Worm (Caenorhabditis elegans) whole organism, early embryonic: ENCODE results near the gene duo-1.

ENCODE experiments used
- F13C5.2 ChIP-seq: sonication (generic microtip); optimal IDR thresholded peaks from 2 replicates; lab custom pipeline; 2017; ENCODE audit warnings: mild to moderate bottlenecking, missing genetic modification characterization, inconsistent platforms, missing compliant biosample characterization
- ama-1 ChIP-seq: fragments of 150-350 bp; optimal IDR thresholded peaks from 2 replicates; lab custom pipeline; 2014
- ceh-13 ChIP-seq: fragments of 200-800 bp; sonication (Bioruptor generic); optimal IDR thresholded peaks from 2 replicates; lab custom pipeline; 2018; ENCODE audit warnings: mild to moderate bottlenecking, missing genetic modification characterization, missing compliant biosample characterization
- flt-1 ChIP-seq: fragments of 200-800 bp; sonication (Bioruptor generic); IDR thresholded peaks from 2 replicates; pipeline ENCODE4 v1.3.6; 2022; ENCODE audit warnings: missing genetic modification characterization, missing compliant biosample characterization
- hnd-1 ChIP-seq: sonication (generic microtip); optimal IDR thresholded peaks from 2 replicates; lab custom pipeline; 2016; ENCODE audit warnings: missing genetic modification characterization, missing compliant biosample characterization
- scrt-1 ChIP-seq: fragments of 200-800 bp; sonication (Bioruptor generic); IDR thresholded peaks from 2 replicates; pipeline ENCODE4 v1.3.6; 2022; ENCODE audit warnings: missing genetic modification characterization, missing compliant biosample characterization
- tbx-37 ChIP-seq: fragments of 200-800 bp; sonication (Bioruptor generic); conservative IDR thresholded peaks from 2 replicates; pipeline ENCODE4 v1.3.6; 2022; ENCODE audit warnings: missing genetic modification reagents, missing genetic modification characterization, missing compliant biosample characterization

ce11 chrV:11554260-11554659 is at the start of gene duo-1:
- TF ChIP-seq ceh-13 (GFP tag; lab: Kevin White, UChicago): no peak
- no peak for TF ChIP-seq hnd-1 (tag; lab: Kevin White, UChicago)
- no peak for TF ChIP-seq flt-1 (GFP tag; lab: Robert Waterston, UW)
- TF ChIP-seq tbx-37: no peak
- no peak for TF ChIP-seq F13C5.2
- no peak for TF ChIP-seq ama-1 (lab: Kevin White, UChicago)
- TF ChIP-seq scrt-1 (GFP tag; lab: Robert Waterston, UW): no peak
